Worm (Caenorhabditis elegans) whole organism, L1 larva: ENCODE measurements around the gene C06B8.3.

Source experiments
- ceh-82 ChIP-seq, 3 experiments: fragments of 150-350 bp in 1 of 3; sonication (generic microtip) in 2 of 3; optimal IDR thresholded peaks; 2 replicates each; lab custom pipeline; 2014 to 2017; ENCODE audit warnings: missing biosample characterization in 3 of 3, missing genetic modification characterization in 3 of 3
- ceh-88 ChIP-seq: fragments of 200-800 bp; sonication (Bioruptor generic); IDR thresholded peaks from 2 replicates; pipeline ENCODE4 v1.3.6; 2022; ENCODE audit warnings: missing genetic modification characterization, missing compliant biosample characterization
- egl-27 ChIP-seq, 2 experiments: fragments of 150-350 bp in 1 of 2; sonication (generic microtip); optimal IDR thresholded peaks; 3 replicates each; lab custom pipeline; 2017 to 2018; ENCODE audit warnings: missing biosample characterization in 2 of 2, missing genetic modification characterization in 2 of 2, missing genetic modification reagents in 2 of 2
- lin-39 ChIP-seq: fragments of 150-350 bp; optimal IDR thresholded peaks from 2 replicates; lab custom pipeline; 2014; ENCODE audit warnings: missing biosample characterization, missing genetic modification reagents, missing genetic modification characterization
- nhr-12 ChIP-seq: sonication (generic microtip); optimal IDR thresholded peaks from 2 replicates; lab custom pipeline; 2017; ENCODE audit warnings: missing biosample characterization, missing genetic modification characterization

DNA sequence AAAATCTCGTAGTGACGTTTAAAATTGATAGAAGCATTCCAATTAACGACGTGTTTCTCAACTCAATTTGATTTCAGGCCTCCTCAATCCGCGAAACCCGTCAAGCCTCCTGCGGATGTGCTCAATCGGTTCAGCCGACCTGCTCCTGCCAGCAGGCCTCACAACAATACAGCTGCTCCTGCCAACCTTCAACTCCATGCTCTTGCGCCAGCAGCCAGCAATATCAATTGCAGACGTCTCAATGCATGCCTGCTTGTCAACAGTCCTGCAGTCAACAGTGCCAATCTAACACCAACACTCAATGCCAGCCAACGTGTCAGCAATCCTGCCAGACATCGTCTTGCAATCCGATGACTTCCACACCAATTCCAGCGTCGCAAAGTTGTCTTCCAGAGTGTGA, 18.4 kb downstream of the C06B8.3 start:
- TF ChIP-seq ceh-82 (tag; optimal IDR thresholded peaks at IDR 0.05; lab: Kevin White, UChicago) (no peak), nhr-12 (tag; lab: Kevin White, UChicago) (no peak), lin-39 (no peak), egl-27 (tag; optimal IDR thresholded peaks at IDR 0.05; lab: Kevin White, UChicago) (no peak), ceh-88 (GFP tag; lab: Robert Waterston, UW) (no peak)
